Fruit fly (Drosophila melanogaster): ENCODE results near the gene CG9662.

The CG9662 gene

DNA sequence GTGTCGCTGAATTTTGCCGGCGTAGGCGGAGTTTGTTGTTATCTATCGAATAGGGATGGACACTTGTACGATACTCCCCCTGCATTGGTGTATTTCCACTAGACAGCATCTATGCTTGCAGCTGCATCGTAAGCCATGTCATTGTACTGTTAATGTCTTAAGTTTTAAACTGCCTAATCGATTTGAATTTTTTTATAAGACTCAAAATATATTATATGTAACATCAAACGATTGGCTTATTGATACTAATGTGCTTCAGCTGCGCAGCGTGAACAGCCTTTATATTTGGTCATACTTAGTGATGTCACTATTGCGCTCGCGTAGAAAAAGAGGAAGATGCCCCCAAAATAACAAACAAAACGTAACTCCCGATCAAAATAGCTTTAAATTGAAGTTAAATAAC lies at the start of gene CG9662, which contains the start of gene Ptpa:
CG9662 (minus strand) TSS at position 54 of the 403 bp plus-strand sequence.
Ptpa (plus strand) TSS at position 319 of the 403 bp plus-strand sequence.
- peak; percentile 61 for TF ChIP-seq CG7101 (tag; optimal IDR thresholded peaks at IDR 0.05)
- TF ChIP-seq CG11617 (GFP tag; optimal IDR thresholded peaks at IDR 0.05) = peak; percentile 26
- no peak for TF ChIP-seq cnc (optimal IDR thresholded peaks at IDR 0.05)
- no peak for TF ChIP-seq cic (GFP tag; optimal IDR thresholded peaks at IDR 0.05)
- TF ChIP-seq Mnt (GFP tag; optimal IDR thresholded peaks at IDR 0.05) = peak; percentile 15
- TF ChIP-seq CG33017 (tag; optimal IDR thresholded peaks at IDR 0.05) = peak; percentile 21
- TF ChIP-seq Crg-1 (GFP tag; optimal IDR thresholded peaks at IDR 0.05) = no peak
- TF ChIP-seq toe (GFP tag; optimal IDR thresholded peaks at IDR 0.05) = peak; percentile 85
- TF ChIP-seq kay (GFP tag; ENCODE audit: borderline replicate concordance) = peak; percentile 30
- peak; percentile 56 for TF ChIP-seq CG14711 (tag; optimal IDR thresholded peaks at IDR 0.05)
- TF ChIP-seq CG7045 (GFP tag; optimal IDR thresholded peaks at IDR 0.05) = peak; percentile 46
- peak; percentile 36 for TF ChIP-seq pad (GFP tag; optimal IDR thresholded peaks at IDR 0.05)
- no peak for TF ChIP-seq CG12768 (GFP tag; optimal IDR thresholded peaks at IDR 0.05)
- TF ChIP-seq CG5204 (GFP tag; optimal IDR thresholded peaks at IDR 0.05) = no peak
- peak; percentile 73 for TF ChIP-seq tj (GFP tag; optimal IDR thresholded peaks at IDR 0.05)
- peak; percentile 82 for TF ChIP-seq CG1620 (GFP tag; optimal IDR thresholded peaks at IDR 0.05)
- TF ChIP-seq ovo (GFP tag; optimal IDR thresholded peaks at IDR 0.05) = no peak
- peak; percentile 47 for TF ChIP-seq bab1 (GFP tag; optimal IDR thresholded peaks at IDR 0.05)
- TF ChIP-seq Hr96 (GFP tag; optimal IDR thresholded peaks at IDR 0.05) = peak; percentile 80
- TF ChIP-seq Clk (GFP tag; optimal IDR thresholded peaks at IDR 0.05) = peak; percentile 33

DNA sequence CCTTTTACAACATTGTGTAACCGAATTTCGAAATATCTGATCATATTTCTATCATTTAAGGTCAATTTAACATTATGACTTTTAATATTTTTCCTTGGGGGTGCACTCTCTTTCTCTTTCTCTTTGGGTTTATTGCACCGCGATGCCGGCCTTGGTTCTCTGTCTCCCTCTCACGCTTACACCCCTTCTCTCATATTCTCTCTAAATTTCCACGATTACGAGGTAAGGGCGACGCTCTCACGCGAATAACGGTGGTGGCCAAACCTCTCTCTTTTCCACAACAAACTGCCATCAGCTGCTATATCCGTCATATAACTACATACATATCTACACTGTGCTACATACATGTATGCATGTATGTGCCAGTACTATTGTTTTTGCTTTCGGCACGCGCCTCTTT lies 49.4 kb upstream of the CG9662 start:
- TF ChIP-seq ovo (GFP tag; optimal IDR thresholded peaks at IDR 0.05) (no peak), CG12768 (GFP tag; optimal IDR thresholded peaks at IDR 0.05) (no peak), tj (GFP tag; optimal IDR thresholded peaks at IDR 0.05) (no peak), Mnt (GFP tag; optimal IDR thresholded peaks at IDR 0.05) (no peak), toe (GFP tag; optimal IDR thresholded peaks at IDR 0.05) (no peak), Crg-1 (GFP tag; optimal IDR thresholded peaks at IDR 0.05) (no peak), pad (GFP tag; optimal IDR thresholded peaks at IDR 0.05) (no peak), bab1 (GFP tag; optimal IDR thresholded peaks at IDR 0.05) (no peak), Hr96 (GFP tag; optimal IDR thresholded peaks at IDR 0.05) (no peak), CG7045 (GFP tag; optimal IDR thresholded peaks at IDR 0.05) (no peak), CG33017 (tag; optimal IDR thresholded peaks at IDR 0.05) (no peak), Clk (GFP tag; optimal IDR thresholded peaks at IDR 0.05) (no peak)

- TF ChIP-seq CG1620 (GFP tag; optimal IDR thresholded peaks at IDR 0.05) = no peak
- TF ChIP-seq Mnt (GFP tag; optimal IDR thresholded peaks at IDR 0.05) = no peak
- peak; percentile 7 for TF ChIP-seq kay (GFP tag; ENCODE audit: borderline replicate concordance)
- no peak for TF ChIP-seq CG5204 (GFP tag; optimal IDR thresholded peaks at IDR 0.05)
Observed at dm6 chr2L:3422753-3423152, 46.2 kb upstream of the CG9662 start.

- TF ChIP-seq pad (GFP tag; optimal IDR thresholded peaks at IDR 0.05) (no peak), ovo (GFP tag; optimal IDR thresholded peaks at IDR 0.05) (no peak), Crg-1 (GFP tag; optimal IDR thresholded peaks at IDR 0.05) (no peak), cic (GFP tag; optimal IDR thresholded peaks at IDR 0.05) (no peak), CG1620 (GFP tag; optimal IDR thresholded peaks at IDR 0.05) (no peak)
Observed at dm6 chr2L:3417613-3418012, 41.1 kb upstream of the CG9662 start.

- no peak for TF ChIP-seq CG7101 (tag; optimal IDR thresholded peaks at IDR 0.05)
Observed at dm6 chr2L:3416527-3417304, 40.2 kb upstream of the CG9662 start, which contains the start of gene CG31952. TSS of gene CG31952 (plus strand) at chr2L:3416693.

DNA sequence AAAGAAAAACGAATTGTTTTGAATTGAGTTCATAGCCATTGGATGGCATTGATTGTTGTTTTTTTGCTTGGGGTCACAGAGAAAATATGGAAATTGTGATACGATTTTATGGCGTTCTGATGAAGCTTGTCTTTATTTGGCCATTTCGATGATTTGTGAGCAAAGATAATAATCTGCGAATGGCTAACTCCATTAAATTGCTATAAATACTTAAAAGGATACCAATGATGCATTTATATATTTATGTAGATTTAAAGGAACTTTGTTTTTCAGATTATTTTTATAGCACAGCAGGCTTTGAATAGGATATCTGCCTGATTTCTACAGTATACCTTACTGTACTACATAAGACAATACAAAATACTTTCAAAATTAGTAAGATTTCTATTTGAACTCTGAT lies 33.7 kb upstream of the CG9662 start, which contains the start of gene CG8840:
CG8840 (plus strand) TSS at position 301 of the 400 bp plus-strand sequence.
- TF ChIP-seq CG7045 (GFP tag; optimal IDR thresholded peaks at IDR 0.05) = no peak
- no peak for TF ChIP-seq kay (GFP tag; ENCODE audit: borderline replicate concordance)

- no peak for TF ChIP-seq CG5204 (GFP tag; optimal IDR thresholded peaks at IDR 0.05)
Observed at dm6 chr2L:3407722-3408121, 31.2 kb upstream of the CG9662 start.

- TF ChIP-seq pad (GFP tag; optimal IDR thresholded peaks at IDR 0.05) (no peak), Crg-1 (GFP tag; optimal IDR thresholded peaks at IDR 0.05) (no peak), CG7045 (GFP tag; optimal IDR thresholded peaks at IDR 0.05) (no peak), bab1 (GFP tag; optimal IDR thresholded peaks at IDR 0.05) (no peak), CG5204 (GFP tag; optimal IDR thresholded peaks at IDR 0.05) (no peak), Hr96 (GFP tag; optimal IDR thresholded peaks at IDR 0.05) (no peak), CG7101 (tag; optimal IDR thresholded peaks at IDR 0.05) (no peak), CG12768 (GFP tag; optimal IDR thresholded peaks at IDR 0.05) (no peak), kay (GFP tag; ENCODE audit: borderline replicate concordance) (no peak), CG33017 (tag; optimal IDR thresholded peaks at IDR 0.05) (no peak), CG11617 (GFP tag; optimal IDR thresholded peaks at IDR 0.05) (no peak), tj (GFP tag; optimal IDR thresholded peaks at IDR 0.05) (no peak), ovo (GFP tag; optimal IDR thresholded peaks at IDR 0.05) (no peak), toe (GFP tag; optimal IDR thresholded peaks at IDR 0.05) (no peak), Clk (GFP tag; optimal IDR thresholded peaks at IDR 0.05) (no peak), CG14711 (tag; optimal IDR thresholded peaks at IDR 0.05) (no peak), cic (GFP tag; optimal IDR thresholded peaks at IDR 0.05) (no peak)
Observed at dm6 chr2L:3397594-3398073, 21.1 kb upstream of the CG9662 start, which contains the start of gene CG34175. TSS of gene CG34175 (plus strand) at chr2L:3398023.

Data from whole organism, adult.